Fruit fly (Drosophila melanogaster) whole organism: ENCODE data around the gene CG5639.

Experiments
- CG8478 ChIP-seq: fragments of >200 bp; optimal IDR thresholded peaks from 2 replicates; lab custom pipeline; 2018; ENCODE audit warnings: inconsistent platforms
- Dll ChIP-seq: fragments of >200 bp; optimal IDR thresholded peaks from 2 replicates; lab custom pipeline; 2017
- EcR ChIP-seq, 2 experiments: fragments of >200 bp; optimal IDR thresholded peaks; 2 replicates each; lab custom pipeline; 2017; ENCODE audit warnings: missing biosample characterization in 2 of 2, missing genetic modification characterization in 2 of 2, missing genetic modification reagents in 2 of 2
- pan ChIP-seq: fragments of >200 bp; optimal IDR thresholded peaks from 2 replicates; lab custom pipeline; 2017
- psq ChIP-seq: fragments of >200 bp; optimal IDR thresholded peaks from 2 replicates; lab custom pipeline; 2017
- usp ChIP-seq: fragments of >200 bp; optimal IDR thresholded peaks from 2 replicates; lab custom pipeline; 2017; ENCODE audit warnings: missing biosample characterization, missing genetic modification characterization, mixed read lengths

Gene CG5639

DNA sequence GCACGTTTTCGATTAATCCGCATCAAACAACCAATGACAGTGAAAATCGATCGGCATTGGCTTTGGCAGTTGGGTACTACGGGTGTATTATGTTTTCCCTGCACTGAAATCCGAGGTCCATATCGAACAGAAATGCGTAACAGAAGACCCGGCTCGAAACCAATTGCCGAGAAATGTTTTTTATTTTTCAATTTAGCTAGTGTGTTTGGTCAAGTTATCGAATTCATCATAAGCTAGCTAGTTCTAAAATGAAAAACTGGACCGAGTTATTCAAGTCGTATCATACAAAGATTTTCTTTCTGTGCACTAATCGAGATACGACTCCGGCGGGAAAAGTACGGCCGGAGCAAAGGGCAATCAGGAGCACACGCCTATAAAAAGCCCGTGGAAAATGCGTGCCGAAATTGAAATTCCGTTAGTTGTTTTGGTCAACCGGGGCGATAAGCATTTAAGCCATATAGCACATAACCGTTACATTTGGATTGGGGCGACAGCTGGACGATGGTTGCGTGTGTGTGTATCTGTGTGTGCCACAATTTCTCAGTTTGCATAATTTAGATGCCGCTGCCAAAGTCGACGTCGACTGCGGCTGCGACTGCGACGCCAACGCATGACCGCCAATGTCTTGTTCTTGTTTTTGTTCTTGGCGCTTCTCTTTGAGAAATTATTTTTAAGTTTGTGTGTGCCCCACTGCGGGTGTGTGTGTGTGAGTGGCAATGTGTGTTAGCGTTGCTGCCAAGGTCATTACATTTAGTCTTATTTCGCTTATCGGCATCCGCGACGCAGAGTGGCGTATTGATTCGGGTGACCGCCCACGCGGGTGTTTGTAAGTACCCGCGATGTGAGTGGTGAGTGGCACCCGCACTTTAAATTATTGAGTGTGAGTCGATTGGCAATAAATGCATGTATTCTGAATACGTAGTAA, 13.4 kb upstream of the CG5639 start:
- no peak for TF ChIP-seq CG8478 (lab: Kevin White, UChicago)
- TF ChIP-seq EcR (GFP tag; optimal IDR thresholded peaks at IDR 0.05; lab: Kevin White, UChicago): no peak
- TF ChIP-seq Dll (lab: Kevin White, UChicago): no peak
- TF ChIP-seq psq (lab: Kevin White, UChicago): no peak
- TF ChIP-seq pan: no peak
- no peak for TF ChIP-seq usp (GFP tag; lab: Kevin White, UChicago)

DNA sequence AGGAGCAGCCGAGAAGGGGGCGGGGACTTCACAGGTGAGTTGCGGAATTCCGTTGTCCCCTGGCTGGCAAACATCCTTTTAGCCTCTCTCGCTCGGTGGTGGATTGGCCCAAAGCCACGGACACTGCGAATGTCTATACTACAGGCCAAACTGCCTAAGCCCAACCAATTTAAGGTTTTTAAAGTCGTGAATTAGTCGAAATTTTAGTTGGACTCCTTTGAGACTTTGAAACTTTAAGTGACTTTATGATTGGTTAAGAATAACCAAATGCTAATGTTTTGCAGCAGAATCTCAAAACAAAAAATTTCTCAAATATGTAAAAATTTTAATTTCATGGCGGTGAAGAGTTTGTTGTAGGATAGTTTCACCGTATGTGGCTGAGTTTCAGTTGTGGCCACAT, 12.6 kb upstream of the CG5639 start:
- TF ChIP-seq psq (lab: Kevin White, UChicago): no peak
- TF ChIP-seq EcR (GFP tag; optimal IDR thresholded peaks at IDR 0.05; lab: Kevin White, UChicago): no peak
- no peak for TF ChIP-seq pan
- no peak for TF ChIP-seq Dll (lab: Kevin White, UChicago)
- TF ChIP-seq usp (GFP tag; lab: Kevin White, UChicago): no peak
- TF ChIP-seq CG8478 (lab: Kevin White, UChicago): no peak

DNA sequence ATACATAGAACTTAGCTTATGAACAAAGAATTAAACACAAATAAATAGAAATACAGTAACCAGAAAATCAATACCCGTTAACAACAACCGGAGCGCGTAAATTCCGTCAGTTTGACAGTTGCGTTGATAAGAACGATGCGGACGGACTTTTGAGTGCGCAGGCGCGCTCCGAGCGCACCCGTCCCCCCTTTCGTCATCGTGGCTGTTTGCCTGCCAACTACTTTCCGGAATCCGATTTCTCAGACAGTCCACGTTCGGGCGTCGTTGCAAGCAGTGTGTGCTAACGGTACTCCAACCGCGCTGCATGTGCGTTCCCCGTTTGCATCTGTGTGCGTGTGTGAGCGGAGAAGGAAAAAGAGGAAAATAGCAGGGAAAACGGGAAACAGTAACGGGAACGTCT, 12.1 kb upstream of the CG5639 start:
- TF ChIP-seq pan (no peak), psq (lab: Kevin White, UChicago) (no peak), EcR (GFP tag; optimal IDR thresholded peaks at IDR 0.05; lab: Kevin White, UChicago) (no peak), CG8478 (lab: Kevin White, UChicago) (no peak), Dll (lab: Kevin White, UChicago) (no peak)

- TF ChIP-seq psq (lab: Kevin White, UChicago): no peak
- TF ChIP-seq usp (GFP tag; lab: Kevin White, UChicago): no peak
- TF ChIP-seq CG8478 (lab: Kevin White, UChicago): no peak
- TF ChIP-seq EcR (GFP tag; optimal IDR thresholded peaks at IDR 0.05; lab: Kevin White, UChicago): no peak
- no peak for TF ChIP-seq Dll (lab: Kevin White, UChicago)
- TF ChIP-seq pan: no peak
Measured at dm6 chr3R:27607218-27607929, 11.4 kb upstream of the CG5639 start, which contains the start of the genes dsd and Tusp. Gene dsd, minus strand, starts transcription at chr3R:27607396. Gene Tusp, plus strand, starts transcription at chr3R:27607879.

- TF ChIP-seq Dll (lab: Kevin White, UChicago) (no peak), pan (no peak), psq (lab: Kevin White, UChicago) (no peak), EcR (GFP tag; optimal IDR thresholded peaks at IDR 0.05; lab: Kevin White, UChicago) (no peak), CG8478 (lab: Kevin White, UChicago) (no peak), usp (GFP tag; lab: Kevin White, UChicago) (no peak)
Measured at dm6 chr3R:27605534-27606250, 9.8 kb upstream of the CG5639 start.

DNA sequence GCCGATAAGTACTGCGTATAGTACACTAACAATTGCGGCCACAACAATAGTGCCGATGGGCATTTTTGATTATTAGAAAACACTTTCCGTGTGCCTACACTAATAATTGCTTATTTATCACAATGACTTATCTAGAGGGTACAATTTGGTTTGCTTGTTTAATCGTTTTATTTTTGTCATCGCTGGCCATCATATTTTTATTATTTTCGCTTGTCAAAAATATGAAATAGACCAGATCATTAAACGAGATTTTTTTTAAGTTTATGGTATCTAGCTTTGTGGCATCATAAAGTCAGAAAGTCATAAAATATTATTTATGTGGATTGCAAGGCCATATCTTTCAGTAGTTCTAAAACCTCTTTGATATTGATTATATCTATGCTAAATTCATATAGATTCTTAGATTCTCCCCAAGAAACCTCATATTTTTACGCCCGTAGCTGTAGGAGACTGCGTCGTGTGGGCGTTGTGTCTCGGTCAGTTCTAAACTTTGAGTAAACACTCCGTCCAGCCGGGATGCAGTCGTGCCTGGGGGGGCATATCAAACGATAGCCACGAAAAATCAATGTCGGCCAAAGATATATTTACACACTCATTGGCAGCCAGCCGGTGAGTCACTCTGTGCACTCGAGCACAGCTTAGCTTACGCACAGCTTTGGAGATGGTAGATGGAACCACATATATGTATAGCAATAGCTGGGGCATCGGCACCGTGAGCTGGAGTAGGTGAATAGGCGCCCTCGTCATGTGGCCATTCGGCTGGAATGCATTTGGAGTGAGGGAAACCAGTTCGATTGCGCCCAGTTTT, 8.9 kb upstream of the CG5639 start:
- TF ChIP-seq Dll (lab: Kevin White, UChicago) (no peak), CG8478 (lab: Kevin White, UChicago) (no peak), EcR (GFP tag; optimal IDR thresholded peaks at IDR 0.05; lab: Kevin White, UChicago) (no peak)

DNA sequence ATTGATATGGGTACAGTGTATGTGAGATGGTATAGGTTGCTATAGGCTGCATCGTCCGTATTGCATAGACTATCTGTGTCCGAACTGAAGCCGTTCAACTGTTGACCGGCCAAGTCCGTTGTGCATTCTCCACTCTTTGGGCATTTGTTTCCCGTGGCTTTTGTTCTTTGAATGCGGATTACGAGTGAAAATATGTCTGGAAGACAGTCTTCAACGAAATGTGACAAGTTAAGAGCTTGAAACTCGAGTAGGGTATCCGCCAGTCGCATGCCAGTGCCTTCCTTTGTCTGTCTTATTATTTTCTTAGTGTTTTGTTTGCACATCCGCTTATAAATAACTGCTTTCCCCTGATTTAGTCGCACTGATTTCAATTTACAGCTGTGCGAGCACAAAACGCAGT, 7.7 kb upstream of the CG5639 start:
- TF ChIP-seq Dll (lab: Kevin White, UChicago) (no peak), pan (no peak), EcR (GFP tag; optimal IDR thresholded peaks at IDR 0.05; lab: Kevin White, UChicago) (no peak), psq (lab: Kevin White, UChicago) (no peak), usp (GFP tag; lab: Kevin White, UChicago) (no peak), CG8478 (lab: Kevin White, UChicago) (no peak)

- TF ChIP-seq EcR (GFP tag; optimal IDR thresholded peaks at IDR 0.05; lab: Kevin White, UChicago) (no peak), pan (no peak), Dll (lab: Kevin White, UChicago) (no peak), psq (lab: Kevin White, UChicago) (no peak), CG8478 (lab: Kevin White, UChicago) (no peak), usp (GFP tag; lab: Kevin White, UChicago) (no peak)
Measured at dm6 chr3R:27597258-27597657, 1.3 kb upstream of the CG5639 start.

DNA sequence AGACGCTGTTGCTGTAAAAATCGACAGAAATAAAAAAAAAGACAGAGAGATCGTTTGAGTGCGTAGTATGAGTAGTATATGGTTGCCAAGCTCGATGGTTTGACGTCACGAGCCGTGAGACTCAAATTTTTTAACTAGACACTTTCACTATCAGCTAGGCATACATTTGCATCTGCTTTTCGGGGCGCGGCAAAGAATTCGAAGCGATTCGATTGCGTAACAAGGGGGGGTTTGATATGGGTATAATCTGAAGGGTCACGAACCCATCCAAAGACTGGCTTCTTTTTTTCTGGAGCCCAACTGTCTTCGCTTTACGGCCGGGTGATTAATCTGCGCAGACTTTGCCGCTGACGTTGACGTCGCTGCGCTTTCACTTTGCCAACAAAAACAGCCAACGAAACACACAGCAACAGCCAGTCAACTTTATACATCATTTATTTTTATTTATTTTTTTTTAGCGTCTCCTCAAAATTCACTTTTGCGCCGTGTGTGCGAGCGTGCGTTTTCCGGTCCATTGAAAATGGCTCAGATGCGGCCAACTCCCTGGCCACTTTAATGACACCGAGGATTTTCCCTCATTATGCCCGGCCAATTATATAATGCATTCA, 2.2 kb downstream of the CG5639 start:
- TF ChIP-seq psq (lab: Kevin White, UChicago) (no peak), usp (GFP tag; lab: Kevin White, UChicago) (no peak)

dm6 chr3R:27593174-27593573, 2.8 kb downstream of the CG5639 start:
- TF ChIP-seq EcR (GFP tag; optimal IDR thresholded peaks at IDR 0.05; lab: Kevin White, UChicago): no peak
- TF ChIP-seq usp (GFP tag; lab: Kevin White, UChicago): no peak
- no peak for TF ChIP-seq pan
- no peak for TF ChIP-seq Dll (lab: Kevin White, UChicago)
- no peak for TF ChIP-seq psq (lab: Kevin White, UChicago)
- TF ChIP-seq CG8478 (lab: Kevin White, UChicago): no peak
